Worm (Caenorhabditis elegans): ENCODE results near the gene C14E2.5.

Gene C14E2.5

ce11 chrX:1825290-1825832, at the start of gene C14E2.5:
Gene C14E2.5 (minus strand): TSS chrX:1825340.
- TF ChIP-seq him-1 (tag; optimal IDR thresholded peaks at IDR 0.05) (no peak), W03F9.2 (tag; optimal IDR thresholded peaks at IDR 0.05) (no peak), dao-5 (tag; optimal IDR thresholded peaks at IDR 0.05) (no peak)

- TF ChIP-seq W03F9.2 (tag; optimal IDR thresholded peaks at IDR 0.05): no peak
- no peak for TF ChIP-seq dao-5 (tag; optimal IDR thresholded peaks at IDR 0.05)
- no peak for TF ChIP-seq him-1 (tag; optimal IDR thresholded peaks at IDR 0.05)
These were observed 45.9 kb upstream of the C14E2.5 start for ce11 chrX:1870991-1871390.

ce11 chrX:1864946-1865345, 39.8 kb upstream of the C14E2.5 start, which contains the start of gene tbx-41:
Gene tbx-41 (plus strand): TSS chrX:1865246.
- TF ChIP-seq him-1 (tag; optimal IDR thresholded peaks at IDR 0.05) (no peak), dao-5 (tag; optimal IDR thresholded peaks at IDR 0.05) (no peak)

- no peak for TF ChIP-seq W03F9.2 (tag; optimal IDR thresholded peaks at IDR 0.05)
These were observed 35.3 kb upstream of the C14E2.5 start, which contains the start of gene T26C11.8 for ce11 chrX:1860422-1860821. Gene T26C11.8 (plus strand): TSS chrX:1860722.

ce11 chrX:1858616-1859015, 33.5 kb upstream of the C14E2.5 start:
- TF ChIP-seq W03F9.2 (tag; optimal IDR thresholded peaks at IDR 0.05): no peak
- no peak for TF ChIP-seq him-1 (tag; optimal IDR thresholded peaks at IDR 0.05)
- TF ChIP-seq dao-5 (tag; optimal IDR thresholded peaks at IDR 0.05): peak; percentile 8

- TF ChIP-seq dao-5 (tag; optimal IDR thresholded peaks at IDR 0.05): no peak
- no peak for TF ChIP-seq W03F9.2 (tag; optimal IDR thresholded peaks at IDR 0.05)
- no peak for TF ChIP-seq him-1 (tag; optimal IDR thresholded peaks at IDR 0.05)
These were observed 32.6 kb upstream of the C14E2.5 start for ce11 chrX:1857777-1858176.

- TF ChIP-seq him-1 (tag; optimal IDR thresholded peaks at IDR 0.05) (no peak), dao-5 (tag; optimal IDR thresholded peaks at IDR 0.05) (no peak), W03F9.2 (tag; optimal IDR thresholded peaks at IDR 0.05) (no peak)
These were observed 31.0 kb upstream of the C14E2.5 start, which contains the start of gene ceh-39 for ce11 chrX:1856160-1856559. Gene ceh-39 (minus strand): TSS chrX:1856172.

- no peak for TF ChIP-seq dao-5 (tag; optimal IDR thresholded peaks at IDR 0.05)
- no peak for TF ChIP-seq him-1 (tag; optimal IDR thresholded peaks at IDR 0.05)
- no peak for TF ChIP-seq W03F9.2 (tag; optimal IDR thresholded peaks at IDR 0.05)
These were observed 28.5 kb upstream of the C14E2.5 start, which contains the start of gene T26C11.9 for ce11 chrX:1853596-1853995. Gene T26C11.9 (minus strand): TSS chrX:1853849.

- TF ChIP-seq W03F9.2 (tag; optimal IDR thresholded peaks at IDR 0.05): no peak
- TF ChIP-seq him-1 (tag; optimal IDR thresholded peaks at IDR 0.05): no peak
- TF ChIP-seq dao-5 (tag; optimal IDR thresholded peaks at IDR 0.05): no peak
These were observed 27.5 kb upstream of the C14E2.5 start, which contains the start of gene ceh-21 for ce11 chrX:1852636-1853035. Gene ceh-21 (minus strand): TSS chrX:1852736.

ce11 chrX:1850525-1850924, 25.4 kb upstream of the C14E2.5 start:
- no peak for TF ChIP-seq W03F9.2 (tag; optimal IDR thresholded peaks at IDR 0.05)

- TF ChIP-seq him-1 (tag; optimal IDR thresholded peaks at IDR 0.05) (no peak), dao-5 (tag; optimal IDR thresholded peaks at IDR 0.05) (no peak), W03F9.2 (tag; optimal IDR thresholded peaks at IDR 0.05) (no peak)
These were observed 23.4 kb upstream of the C14E2.5 start, which contains the start of gene ceh-41 for ce11 chrX:1848575-1848974. Gene ceh-41 (minus strand): TSS chrX:1848675.

- TF ChIP-seq W03F9.2 (tag; optimal IDR thresholded peaks at IDR 0.05) (no peak), him-1 (tag; optimal IDR thresholded peaks at IDR 0.05) (no peak), dao-5 (tag; optimal IDR thresholded peaks at IDR 0.05) (no peak)
These were observed 22.5 kb upstream of the C14E2.5 start for ce11 chrX:1847685-1848084.

- TF ChIP-seq him-1 (tag; optimal IDR thresholded peaks at IDR 0.05) (no peak), dao-5 (tag; optimal IDR thresholded peaks at IDR 0.05) (no peak), W03F9.2 (tag; optimal IDR thresholded peaks at IDR 0.05) (no peak)
These were observed 20.4 kb upstream of the C14E2.5 start, which contains the start of gene T26C11.4 for ce11 chrX:1845493-1845892. Gene T26C11.4 (minus strand): TSS chrX:1845546.

- no peak for TF ChIP-seq W03F9.2 (tag; optimal IDR thresholded peaks at IDR 0.05)
- TF ChIP-seq him-1 (tag; optimal IDR thresholded peaks at IDR 0.05): peak; percentile 45
- peak; percentile 58 for TF ChIP-seq dao-5 (tag; optimal IDR thresholded peaks at IDR 0.05)
These were observed 12.6 kb upstream of the C14E2.5 start for ce11 chrX:1837703-1838102.

- TF ChIP-seq him-1 (tag; optimal IDR thresholded peaks at IDR 0.05): no peak
- no peak for TF ChIP-seq dao-5 (tag; optimal IDR thresholded peaks at IDR 0.05)
- TF ChIP-seq W03F9.2 (tag; optimal IDR thresholded peaks at IDR 0.05): no peak
These were observed 5.3 kb upstream of the C14E2.5 start for ce11 chrX:1830475-1830874.
